Worm (Caenorhabditis elegans): ENCODE data around the gene hif-1.
A peak's percentile ranks its signal among the peaks of the same experiment; 100 is the strongest.

hif-1 gene

ce11 chrV:20752609-20753102, 27.6 kb upstream of the hif-1 start, which contains the start of gene pha-4:
Gene pha-4, plus strand, starts transcription at chrV:20753052.
- no peak for TF ChIP-seq egl-27 (tag; optimal IDR thresholded peaks at IDR 0.05)
- TF ChIP-seq skn-1 (tag; optimal IDR thresholded peaks at IDR 0.05), result no peak
- no peak for TF ChIP-seq mdl-1 (tag; optimal IDR thresholded peaks at IDR 0.05)
- TF ChIP-seq nhr-6 (tag; optimal IDR thresholded peaks at IDR 0.05), result no peak
- no peak for TF ChIP-seq ceh-82 (tag; optimal IDR thresholded peaks at IDR 0.05)
- TF ChIP-seq unc-39 (tag; optimal IDR thresholded peaks at IDR 0.05), result no peak
- TF ChIP-seq lin-11 (tag; optimal IDR thresholded peaks at IDR 0.05), result no peak
- TF ChIP-seq unc-62 (GFP tag; optimal IDR thresholded peaks at IDR 0.05), result no peak
- no peak for TF ChIP-seq alr-1 (tag; optimal IDR thresholded peaks at IDR 0.05)
- TF ChIP-seq C34F6.9 (tag; optimal IDR thresholded peaks at IDR 0.05), result no peak
- TF ChIP-seq ztf-1 (GFP tag; conservative IDR thresholded peaks at IDR 0.05), result no peak
- TF ChIP-seq gmeb-1 (tag; optimal IDR thresholded peaks at IDR 0.05), result peak; percentile 14
- no peak for TF ChIP-seq ama-1 (optimal IDR thresholded peaks at IDR 0.05)
- TF ChIP-seq ZK546.5 (tag; optimal IDR thresholded peaks at IDR 0.05), result no peak
- TF ChIP-seq nhr-237 (tag; optimal IDR thresholded peaks at IDR 0.05), result no peak
- peak; percentile 26 for TF ChIP-seq sma-9 (GFP tag; optimal IDR thresholded peaks at IDR 0.05)
- no peak for TF ChIP-seq sma-9 (tag; optimal IDR thresholded peaks at IDR 0.05)
- TF ChIP-seq snpc-4 (tag; optimal IDR thresholded peaks at IDR 0.05), result no peak
- peak; percentile 97 for TF ChIP-seq fos-1 (tag; optimal IDR thresholded peaks at IDR 0.05)
- no peak for TF ChIP-seq nhr-12 (tag; optimal IDR thresholded peaks at IDR 0.05)
- no peak for TF ChIP-seq nhr-25 (tag; optimal IDR thresholded peaks at IDR 0.05)
- TF ChIP-seq crh-2 (tag; optimal IDR thresholded peaks at IDR 0.05), result peak; percentile 44
- no peak for TF ChIP-seq elt-1 (tag; optimal IDR thresholded peaks at IDR 0.05)
- no peak for TF ChIP-seq nhr-11 (tag; optimal IDR thresholded peaks at IDR 0.05)
- no peak for TF ChIP-seq nhr-23 (tag; optimal IDR thresholded peaks at IDR 0.05)
- no peak for TF ChIP-seq mab-5 (tag; optimal IDR thresholded peaks at IDR 0.05)
- TF ChIP-seq lin-39 (tag; optimal IDR thresholded peaks at IDR 0.05), result no peak
- TF ChIP-seq nhr-129 (tag; optimal IDR thresholded peaks at IDR 0.05), result peak; percentile 22
- no peak for TF ChIP-seq elt-3 (tag; optimal IDR thresholded peaks at IDR 0.05)
- no peak for TF ChIP-seq dmd-4 (tag; optimal IDR thresholded peaks at IDR 0.05)
- no peak for TF ChIP-seq nhr-10 (tag; optimal IDR thresholded peaks at IDR 0.05)
- peak; percentile 2 for TF ChIP-seq F13H6.1 (tag; optimal IDR thresholded peaks at IDR 0.05)

- TF ChIP-seq fos-1 (tag; optimal IDR thresholded peaks at IDR 0.05) (peak; percentile 62), F13H6.1 (tag; optimal IDR thresholded peaks at IDR 0.05) (peak; percentile 5), dmd-4 (tag; optimal IDR thresholded peaks at IDR 0.05) (no peak)
Observed at ce11 chrV:20753838-20754503, 26.2 kb upstream of the hif-1 start.

DNA sequence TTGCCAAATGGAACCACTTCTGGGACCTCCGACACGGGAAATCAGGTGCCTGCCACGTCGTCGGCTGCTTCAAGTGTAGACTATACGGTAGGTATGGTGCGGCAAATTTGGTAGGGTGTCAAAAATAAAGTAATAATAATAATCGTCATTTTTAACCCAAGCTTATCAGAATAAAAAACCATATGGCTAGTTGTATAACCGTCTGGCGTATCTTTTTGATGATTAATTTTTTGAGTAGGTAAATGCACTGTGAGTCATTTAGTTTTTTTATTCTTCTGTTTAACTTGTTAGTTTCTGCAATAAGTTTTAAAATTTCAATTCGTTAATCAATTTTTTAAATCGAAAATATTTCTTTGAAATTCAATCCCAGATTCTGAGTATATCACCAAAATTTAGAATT, 24.7 kb upstream of the hif-1 start:
- TF ChIP-seq unc-39 (tag; optimal IDR thresholded peaks at IDR 0.05) (no peak), ztf-11 (tag; optimal IDR thresholded peaks at IDR 0.05) (no peak), zag-1 (tag; optimal IDR thresholded peaks at IDR 0.05) (no peak), nhr-6 (tag; optimal IDR thresholded peaks at IDR 0.05) (no peak), fos-1 (tag; optimal IDR thresholded peaks at IDR 0.05) (peak; percentile 57), unc-62 (GFP tag; optimal IDR thresholded peaks at IDR 0.05) (no peak)

- TF ChIP-seq F13H6.1 (tag; optimal IDR thresholded peaks at IDR 0.05) (peak; percentile 67), ceh-16 (tag; optimal IDR thresholded peaks at IDR 0.05) (no peak)
Observed at ce11 chrV:20756385-20756996, 23.7 kb upstream of the hif-1 start.

DNA sequence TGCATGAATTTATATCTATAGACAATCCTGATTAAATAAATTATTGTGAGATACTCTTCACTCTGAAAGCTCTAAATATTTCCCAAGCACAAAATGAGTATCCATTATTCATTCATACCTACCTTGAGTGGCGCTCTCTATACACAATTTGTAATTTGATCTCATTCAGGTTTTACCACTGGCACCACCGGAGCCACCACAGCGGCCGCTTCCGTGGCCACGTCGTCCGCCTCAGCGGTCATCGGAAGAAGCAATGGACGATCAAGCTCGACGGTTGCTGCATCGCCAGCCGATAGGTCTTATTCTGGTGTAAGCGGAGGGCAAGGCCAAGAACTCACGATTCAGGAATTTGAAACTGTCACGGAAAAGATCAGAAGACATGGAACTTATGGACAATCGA, 23.0 kb upstream of the hif-1 start:
- TF ChIP-seq nhr-11 (tag; optimal IDR thresholded peaks at IDR 0.05), result no peak
- TF ChIP-seq nhr-237 (tag; optimal IDR thresholded peaks at IDR 0.05), result no peak
- TF ChIP-seq lsy-2 (tag; optimal IDR thresholded peaks at IDR 0.05), result no peak
- no peak for TF ChIP-seq sma-9 (GFP tag; optimal IDR thresholded peaks at IDR 0.05)
- TF ChIP-seq sma-9 (tag; optimal IDR thresholded peaks at IDR 0.05), result no peak
- no peak for TF ChIP-seq ztf-11 (tag; optimal IDR thresholded peaks at IDR 0.05)
- TF ChIP-seq ama-1 (optimal IDR thresholded peaks at IDR 0.05), result no peak
- no peak for TF ChIP-seq nhr-23 (tag; optimal IDR thresholded peaks at IDR 0.05)
- TF ChIP-seq nhr-129 (tag; optimal IDR thresholded peaks at IDR 0.05), result no peak
- no peak for TF ChIP-seq peb-1 (tag; optimal IDR thresholded peaks at IDR 0.05)
- no peak for TF ChIP-seq alr-1 (tag; optimal IDR thresholded peaks at IDR 0.05)
- no peak for TF ChIP-seq unc-39 (tag; optimal IDR thresholded peaks at IDR 0.05)
- no peak for TF ChIP-seq sma-3 (GFP tag; optimal IDR thresholded peaks at IDR 0.05)
- no peak for TF ChIP-seq nhr-25 (tag; optimal IDR thresholded peaks at IDR 0.05)
- TF ChIP-seq unc-55 (GFP tag; optimal IDR thresholded peaks at IDR 0.05), result no peak
- no peak for TF ChIP-seq R02D3.7 (tag; optimal IDR thresholded peaks at IDR 0.05)
- no peak for TF ChIP-seq ceh-16 (tag; optimal IDR thresholded peaks at IDR 0.05)
- no peak for TF ChIP-seq ceh-82 (tag; optimal IDR thresholded peaks at IDR 0.05)
- TF ChIP-seq crh-2 (tag; optimal IDR thresholded peaks at IDR 0.05), result no peak
- no peak for TF ChIP-seq ztf-4 (tag; optimal IDR thresholded peaks at IDR 0.05)

Data from whole organism, L2 larva.